Fruit fly (Drosophila melanogaster): ENCODE measurements around the gene kuz.

Gene kuz

DNA sequence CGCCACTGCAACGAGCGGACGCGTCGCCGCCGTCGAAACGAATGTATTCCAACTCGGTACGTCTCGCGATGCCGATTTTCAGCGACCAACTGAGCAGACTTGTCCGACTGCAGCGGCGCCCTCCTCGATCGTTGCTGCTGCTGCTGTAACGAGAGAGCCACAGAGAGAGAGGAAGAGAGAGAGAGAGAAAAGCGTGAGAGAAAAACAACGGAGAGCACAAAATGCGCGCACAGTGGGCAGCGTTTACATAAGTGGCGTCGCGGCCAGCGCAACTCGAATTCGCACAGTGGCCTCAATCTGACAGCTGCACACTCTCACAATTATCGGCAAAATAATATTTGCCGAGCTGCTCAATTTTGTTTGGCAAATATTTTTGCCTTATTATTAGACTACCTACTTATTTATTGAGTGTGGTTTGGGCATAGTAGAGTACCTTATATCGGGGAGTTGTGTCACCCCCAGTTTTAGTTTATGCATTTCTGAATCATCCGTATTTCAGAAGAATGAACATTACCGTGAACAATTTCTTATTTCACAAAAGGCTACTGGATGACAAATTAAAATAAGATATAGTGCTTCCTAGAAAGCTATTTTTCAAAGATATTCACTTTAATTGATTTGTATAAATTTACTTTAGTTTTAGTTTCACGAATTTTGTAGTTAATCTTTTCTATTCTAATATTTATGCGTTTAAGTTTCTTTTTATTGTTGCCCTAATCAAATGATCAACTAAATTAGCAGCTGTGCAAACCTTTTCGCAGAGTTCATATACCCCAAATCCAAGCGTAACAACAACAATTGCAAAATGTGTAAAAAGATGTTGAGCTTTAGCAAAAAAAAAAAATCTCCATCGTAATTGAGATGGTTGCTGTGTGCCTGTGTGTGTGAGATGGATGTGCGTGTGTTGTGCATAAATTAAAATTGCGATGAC, 36.3 kb upstream of the kuz start (continued):
- TF ChIP-seq slbo (GFP tag; IDR thresholded peaks at IDR 0.05) (peak; percentile 89), Lpt (GFP tag; optimal IDR thresholded peaks at IDR 0.05) (no peak), ham (GFP tag; IDR thresholded peaks at IDR 0.05) (no peak), luna (GFP tag; optimal IDR thresholded peaks at IDR 0.05) (no peak), CG2875 (GFP tag; optimal IDR thresholded peaks at IDR 0.05) (peak; percentile 34), CG18262 (tag; optimal IDR thresholded peaks at IDR 0.05) (peak; percentile 60), Taf1 (GFP tag; IDR thresholded peaks at IDR 0.05) (0 out of 2 replicates have a peak, but pooled peaks have one; percentile 30), CG10959 (GFP tag; IDR thresholded peaks at IDR 0.05) (0 out of 2 replicates have a peak, but pooled peaks have one; percentile 20), CG3726 (GFP tag; IDR thresholded peaks at IDR 0.05) (peak; percentile 70; the same call in 2 of the 3 replicates), Dip2 (GFP tag; IDR thresholded peaks at IDR 0.05) (no peak), Hr78 (GFP tag; optimal IDR thresholded peaks at IDR 0.05) (no peak), gsb (GFP tag; IDR thresholded peaks at IDR 0.05) (peak; percentile 42), repo (GFP tag; optimal IDR thresholded peaks at IDR 0.05) (peak; percentile 56), CG13424 (tag; optimal IDR thresholded peaks at IDR 0.05) (peak; percentile 49), MBD-R2 (GFP tag; IDR thresholded peaks at IDR 0.05) (no peak), CG12391 (tag; optimal IDR thresholded peaks at IDR 0.05) (peak; percentile 52), gcm2 (GFP tag; optimal IDR thresholded peaks at IDR 0.05) (no peak), Sry-δ (GFP tag; optimal IDR thresholded peaks at IDR 0.05) (peak; percentile 22), D19A (tag; optimal IDR thresholded peaks at IDR 0.05) (peak; percentile 74), nom (GFP tag; optimal IDR thresholded peaks at IDR 0.05) (peak; percentile 68), CG34224 (GFP tag; IDR thresholded peaks at IDR 0.05; ENCODE audit: partially characterized antibody) (peak; percentile 39; the same call in 2 of the 3 replicates), Camta (GFP tag; optimal IDR thresholded peaks at IDR 0.05) (peak; percentile 33), bigmax (GFP tag; optimal IDR thresholded peaks at IDR 0.05) (no peak), CG6689 (GFP tag; IDR thresholded peaks at IDR 0.05) (peak; percentile 76), CG4282 (GFP tag; optimal IDR thresholded peaks at IDR 0.05) (peak; percentile 77), CG33213 (GFP tag; optimal IDR thresholded peaks at IDR 0.05) (peak; percentile 62), CG15073 (GFP tag; optimal IDR thresholded peaks at IDR 0.05) (no peak), ash1 (GFP tag; optimal IDR thresholded peaks at IDR 0.05) (no peak), Fer3 (tag; optimal IDR thresholded peaks at IDR 0.05) (peak; percentile 36), chn (GFP tag; optimal IDR thresholded peaks at IDR 0.05) (no peak), ssp (GFP tag; IDR thresholded peaks at IDR 0.05) (peak; percentile 34; the same call in 1 of the 2 replicates), NC2α (GFP tag; optimal IDR thresholded peaks at IDR 0.05) (no peak), crp (GFP tag; optimal IDR thresholded peaks at IDR 0.05) (no peak), Sox102F (GFP tag; optimal IDR thresholded peaks at IDR 0.05) (peak; percentile 71), caup (GFP tag; optimal IDR thresholded peaks at IDR 0.05; ENCODE audit: severe bottlenecking) (peak; percentile 30), unc-4 (GFP tag; IDR thresholded peaks at IDR 0.05; ENCODE audit: partially characterized antibody) (no peak), Atf6 (GFP tag; IDR thresholded peaks at IDR 0.05) (peak; percentile 63), Stat92E (GFP tag; optimal IDR thresholded peaks at IDR 0.05) (peak in 1 of 3 experiments; percentile 26), CG10654 (GFP tag; optimal IDR thresholded peaks at IDR 0.05) (peak; percentile 27), CG3407 (GFP tag; optimal IDR thresholded peaks at IDR 0.05) (no peak), insv (GFP tag; optimal IDR thresholded peaks at IDR 0.05) (no peak), Ada2b (GFP tag; IDR thresholded peaks at IDR 0.05) (peak; percentile 69; the same call in 1 of the 2 replicates), cas (GFP tag; IDR thresholded peaks at IDR 0.05) (no peak), CG9932 (GFP tag; IDR thresholded peaks at IDR 0.05) (peak; percentile 85), hbn (GFP tag; IDR thresholded peaks at IDR 0.05; ENCODE audit: partially characterized antibody) (no peak), amos (GFP tag; IDR thresholded peaks at IDR 0.05; ENCODE audit: partially characterized antibody) (peak; percentile 11; the same call in 1 of the 2 replicates), CG11504 (tag; optimal IDR thresholded peaks at IDR 0.05) (peak; percentile 68)
